Worm (Caenorhabditis elegans) whole organism, early embryonic: Measurements from ENCODE around the gene T11F9.7.

Source experiments
- ama-1 ChIP-seq: fragments of 150-350 bp; optimal IDR thresholded peaks from 2 replicates; lab custom pipeline; 2014
- ceh-13 ChIP-seq: fragments of 200-800 bp; sonication (Bioruptor generic); optimal IDR thresholded peaks from 2 replicates; lab custom pipeline; 2018; ENCODE audit warnings: mild to moderate bottlenecking, missing genetic modification characterization, missing compliant biosample characterization
- ceh-36 ChIP-seq: sonication (generic microtip); optimal IDR thresholded peaks from 2 replicates; lab custom pipeline; 2016; ENCODE audit warnings: missing genetic modification characterization, inconsistent platforms, missing compliant biosample characterization
- ets-7 ChIP-seq: sonication (generic microtip); optimal IDR thresholded peaks from 2 replicates; lab custom pipeline; 2016; ENCODE audit warnings: missing genotype, missing genetic modification characterization, missing compliant biosample characterization
- flt-1 ChIP-seq: fragments of 200-800 bp; sonication (Bioruptor generic); IDR thresholded peaks from 2 replicates; pipeline ENCODE4 v1.3.6; 2022; ENCODE audit warnings: missing genetic modification characterization, missing compliant biosample characterization
- hmbx-1 ChIP-seq: sonication (generic microtip); optimal IDR thresholded peaks from 2 replicates; lab custom pipeline; 2016; ENCODE audit warnings: mild to moderate bottlenecking, missing genetic modification characterization, missing compliant biosample characterization
- hmg-4 ChIP-seq: fragments of 200-800 bp; sonication (Bioruptor generic); optimal IDR thresholded peaks from 2 replicates; lab custom pipeline; 2018; ENCODE audit warnings: mild to moderate bottlenecking, missing genetic modification characterization, missing compliant biosample characterization
- tra-4 ChIP-seq: sonication (generic microtip); optimal IDR thresholded peaks from 2 replicates; lab custom pipeline; 2017; ENCODE audit warnings: missing genetic modification characterization, missing compliant biosample characterization

DNA sequence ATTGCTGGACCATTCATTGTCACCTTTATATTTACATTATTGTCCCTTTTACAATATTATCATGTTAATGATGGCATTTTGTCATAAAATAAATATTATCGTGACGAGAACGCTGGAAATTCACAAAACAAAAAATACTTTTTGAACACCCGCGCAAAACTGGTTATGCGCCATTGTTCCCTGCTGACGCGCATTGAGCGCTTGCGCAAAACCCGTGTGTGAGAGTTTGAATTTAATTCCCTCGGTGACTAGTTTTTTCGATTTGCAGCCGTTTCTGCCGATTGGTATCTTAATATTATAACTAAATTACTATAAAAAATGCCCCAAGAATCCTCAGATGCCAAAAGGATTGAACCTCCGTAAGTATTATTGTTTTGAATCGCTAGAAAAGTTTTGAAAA, 45.7 kb downstream of the T11F9.7 start, which contains the start of gene pafo-1:
- no peak for TF ChIP-seq tra-4
- no peak for TF ChIP-seq ama-1 (lab: Kevin White, UChicago)
- TF ChIP-seq hmg-4 (GFP tag; lab: Kevin White, UChicago), result peak; percentile 27
- no peak for TF ChIP-seq ets-7
- no peak for TF ChIP-seq hmbx-1 (tag; lab: Kevin White, UChicago)
- peak; percentile 40 for TF ChIP-seq ceh-36 (tag; lab: Kevin White, UChicago)
- no peak for TF ChIP-seq ceh-13 (GFP tag; lab: Kevin White, UChicago)
- 0 out of 2 replicates have a peak, but pooled peaks have one; percentile 23 for TF ChIP-seq flt-1 (GFP tag; lab: Robert Waterston, UW)
